Fruit fly (Drosophila melanogaster): ENCODE measurements around the gene CG17075.

Gene CG17075

DNA sequence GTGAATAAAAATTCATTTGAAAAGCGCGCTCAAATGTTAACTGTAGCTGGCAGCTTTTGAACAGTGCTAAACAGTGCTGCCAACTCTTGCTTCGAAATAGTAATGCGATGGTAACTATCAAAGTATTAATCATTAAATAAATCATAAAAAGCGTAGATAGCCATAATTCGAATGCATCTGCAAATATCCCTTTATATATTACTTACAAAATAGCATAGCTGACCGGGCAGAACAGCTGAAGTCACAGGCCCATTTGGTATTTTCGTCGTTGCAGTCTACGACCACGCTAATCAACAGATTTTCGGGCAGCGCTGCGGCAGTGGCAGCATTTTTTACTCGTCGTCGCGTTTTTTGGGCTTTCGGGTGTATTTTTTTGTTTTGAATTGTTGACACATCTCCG is 38.3 kb upstream of the CG17075 start, which contains the start of gene Plc21C (continued):
- peak; percentile 16; the same call in 1 of the 2 replicates for TF ChIP-seq al (GFP tag; IDR thresholded peaks at IDR 0.05)
- TF ChIP-seq tgo (GFP tag; IDR thresholded peaks at IDR 0.05) = 0 out of 3 replicates have a peak, but pooled peaks have one; percentile 23
- no peak for TF ChIP-seq wdn (GFP tag; IDR thresholded peaks at IDR 0.05)
- peak; percentile 26 for TF ChIP-seq CG4424 (GFP tag; optimal IDR thresholded peaks at IDR 0.05)
- TF ChIP-seq sna (GFP tag; IDR thresholded peaks at IDR 0.05; ENCODE audit: partially characterized antibody) = no peak
- TF ChIP-seq CG8944 (GFP tag; optimal IDR thresholded peaks at IDR 0.05) = peak; percentile 42
- no peak for TF ChIP-seq cato (GFP tag; optimal IDR thresholded peaks at IDR 0.05; ENCODE audit: borderline replicate concordance)
- no peak for TF ChIP-seq CG33557 (GFP tag; optimal IDR thresholded peaks at IDR 0.05)
- TF ChIP-seq CG1832 (GFP tag; optimal IDR thresholded peaks at IDR 0.05) = no peak
- peak; percentile 12 for TF ChIP-seq scrt (GFP tag; optimal IDR thresholded peaks at IDR 0.05)
- peak; percentile 33; the same call in 1 of the 3 replicates for TF ChIP-seq CG11560 (tag; IDR thresholded peaks at IDR 0.05)
- TF ChIP-seq psq (GFP tag; optimal IDR thresholded peaks at IDR 0.05) = no peak
- TF ChIP-seq Bdp1 (GFP tag; optimal IDR thresholded peaks at IDR 0.05) = peak; percentile 10
- TF ChIP-seq nerfin-2 (GFP tag; IDR thresholded peaks at IDR 0.05; ENCODE audit: partially characterized antibody) = no peak
- peak; percentile 80 for TF ChIP-seq HmgZ (tag; optimal IDR thresholded peaks at IDR 0.05)
- TF ChIP-seq Elba2 (GFP tag; optimal IDR thresholded peaks at IDR 0.05) = no peak
- peak; percentile 93 for TF ChIP-seq gfzf (GFP tag; optimal IDR thresholded peaks at IDR 0.05)
- TF ChIP-seq da (GFP tag; optimal IDR thresholded peaks at IDR 0.05) = no peak
- no peak for TF ChIP-seq GATAe (GFP tag; conservative IDR thresholded peaks at IDR 0.05)
- no peak for TF ChIP-seq CG31388 (GFP tag; optimal IDR thresholded peaks at IDR 0.05)
- peak; percentile 49 for TF ChIP-seq YL-1 (GFP tag; optimal IDR thresholded peaks at IDR 0.05)
- TF ChIP-seq Sry-δ (GFP tag; optimal IDR thresholded peaks at IDR 0.05) = peak; percentile 65
- TF ChIP-seq CG6791 (GFP tag; IDR thresholded peaks at IDR 0.05; ENCODE audit: partially characterized antibody) = no peak
- no peak for TF ChIP-seq CG17359 (tag; optimal IDR thresholded peaks at IDR 0.05)
- TF ChIP-seq CG9215 (GFP tag; IDR thresholded peaks at IDR 0.05) = no peak; the same call in 1 of the 2 replicates
- no peak for TF ChIP-seq CG4707 (GFP tag; optimal IDR thresholded peaks at IDR 0.05)
- no peak for TF ChIP-seq CG17912 (GFP tag; optimal IDR thresholded peaks at IDR 0.05)
- no peak for TF ChIP-seq CG7372 (GFP tag; IDR thresholded peaks at IDR 0.05)
- TF ChIP-seq CG16863 (GFP tag; optimal IDR thresholded peaks at IDR 0.05) = peak; percentile 18
- peak; percentile 32; the same call in 1 of the 2 replicates for TF ChIP-seq Ptx1 (GFP tag; IDR thresholded peaks at IDR 0.05)
- no peak for TF ChIP-seq zf30C (GFP tag; optimal IDR thresholded peaks at IDR 0.05)
- TF ChIP-seq dati (GFP tag; IDR thresholded peaks at IDR 0.05) = no peak
- no peak for TF ChIP-seq Lim3 (GFP tag; IDR thresholded peaks at IDR 0.05)
- TF ChIP-seq CG7556 (GFP tag; optimal IDR thresholded peaks at IDR 0.05) = peak; percentile 43
- TF ChIP-seq Mes4 (GFP tag; optimal IDR thresholded peaks at IDR 0.05) = no peak
- TF ChIP-seq gcm (GFP tag; optimal IDR thresholded peaks at IDR 0.05) = peak; percentile 25
- TF ChIP-seq CG12219 (GFP tag; optimal IDR thresholded peaks at IDR 0.05) = no peak
- TF ChIP-seq MBD-R2 (GFP tag; IDR thresholded peaks at IDR 0.05) = peak; percentile 64
- peak; percentile 43 for TF ChIP-seq CG3163 (GFP tag; optimal IDR thresholded peaks at IDR 0.05)
- peak; percentile 56 for TF ChIP-seq CG2678 (tag; optimal IDR thresholded peaks at IDR 0.05)
- peak; percentile 46 for TF ChIP-seq chn (GFP tag; optimal IDR thresholded peaks at IDR 0.05)
- no peak for TF ChIP-seq CG32767 (GFP tag; IDR thresholded peaks at IDR 0.05)
- peak; percentile 17 for TF ChIP-seq ewg (GFP tag; optimal IDR thresholded peaks at IDR 0.05)
- no peak for TF ChIP-seq Hr39 (optimal IDR thresholded peaks at IDR 0.05)
- TF ChIP-seq CG8765 (GFP tag; IDR thresholded peaks at IDR 0.05) = no peak
- TF ChIP-seq CG4360 (GFP tag; IDR thresholded peaks at IDR 0.05) = no peak
- TF ChIP-seq Antp (GFP tag; optimal IDR thresholded peaks at IDR 0.05) = peak; percentile 42
- no peak for TF ChIP-seq D (optimal IDR thresholded peaks at IDR 0.05)
- no peak for TF ChIP-seq D (GFP tag; optimal IDR thresholded peaks at IDR 0.05)
- TF ChIP-seq CG1233 (GFP tag; optimal IDR thresholded peaks at IDR 0.05) = no peak
- TF ChIP-seq NC2β (GFP tag; optimal IDR thresholded peaks at IDR 0.05) = peak; percentile 67
- no peak for TF ChIP-seq CG10321 (GFP tag; IDR thresholded peaks at IDR 0.05)
